Fruit fly (Drosophila melanogaster) whole organism, embryonic: ENCODE results near the gene Pat1.

Experiments used
- ATbp ChIP-seq: fragments of 200-800 bp; sonication (Bioruptor generic); optimal IDR thresholded peaks from 2 replicates; lab custom pipeline; 2017; ENCODE audit warnings: missing biosample characterization, mild to moderate bottlenecking, missing genetic modification characterization, missing genetic modification reagents
- Abd-B ChIP-seq: fragments of 200-800 bp; sonication (Bioruptor generic); optimal IDR thresholded peaks from 2 replicates; lab custom pipeline; 2018; ENCODE audit warnings: missing biosample characterization, mild to moderate bottlenecking, missing genetic modification characterization, moderate library complexity
- Blimp-1 ChIP-seq: fragments of 200-800 bp; sonication (Bioruptor generic); optimal IDR thresholded peaks from 3 replicates; lab custom pipeline; 2018; ENCODE audit warnings: missing biosample characterization, missing genetic modification characterization, mild to moderate bottlenecking, moderate library complexity, missing genetic modification reagents
- C15 ChIP-seq: fragments of 200-800 bp; sonication (Bioruptor generic); IDR thresholded peaks from 3 replicates; pipeline ENCODE4 v1.3.6; 2022; ENCODE audit warnings: missing biosample characterization, missing genetic modification characterization
- CG10431 ChIP-seq: fragments of 200-800 bp; sonication (Bioruptor generic); optimal IDR thresholded peaks from 3 replicates; lab custom pipeline; 2018; ENCODE audit warnings: missing biosample characterization, mild to moderate bottlenecking, missing genetic modification characterization
- CG11504 ChIP-seq: fragments of 200-800 bp; sonication (Bioruptor generic); optimal IDR thresholded peaks from 3 replicates; lab custom pipeline; 2019; ENCODE audit warnings: missing biosample characterization, mild to moderate bottlenecking, missing genetic modification characterization, moderate library complexity
- CG11723 ChIP-seq: fragments of 200-800 bp; sonication (Bioruptor generic); optimal IDR thresholded peaks from 2 replicates; lab custom pipeline; 2017; ENCODE audit warnings: missing biosample characterization, mild to moderate bottlenecking, missing genetic modification characterization
- CG12155 ChIP-seq: fragments of 200-800 bp; sonication (Bioruptor generic); optimal IDR thresholded peaks from 3 replicates; lab custom pipeline; 2016; ENCODE audit warnings: missing biosample characterization, missing genetic modification characterization
- CG12769 ChIP-seq: fragments of 200-800 bp; sonication (Bioruptor generic); optimal IDR thresholded peaks from 2 replicates; lab custom pipeline; 2019; ENCODE audit warnings: missing biosample characterization, mild to moderate bottlenecking, missing genetic modification characterization, moderate library complexity
- CG13894 ChIP-seq: fragments of 200-800 bp; sonication (Bioruptor generic); optimal IDR thresholded peaks from 3 replicates; lab custom pipeline; 2018; ENCODE audit warnings: missing biosample characterization, mild to moderate bottlenecking, missing genetic modification characterization, moderate library complexity
- CG14014 ChIP-seq: fragments of 200-800 bp; sonication (Bioruptor generic); IDR thresholded peaks from 2 replicates; pipeline ENCODE4 v1.3.6; 2022; ENCODE audit warnings: missing biosample characterization, missing genetic modification characterization
- CG1602 ChIP-seq: fragments of 200-800 bp; sonication (Bioruptor generic); optimal IDR thresholded peaks from 3 replicates; lab custom pipeline; 2016; ENCODE audit warnings: missing biosample characterization, missing genetic modification characterization
- CG2202 ChIP-seq: fragments of 200-800 bp; sonication (Bioruptor generic); optimal IDR thresholded peaks from 2 replicates; lab custom pipeline; 2018; ENCODE audit warnings: missing biosample characterization, mild to moderate bottlenecking, missing genetic modification characterization
- CG30020 ChIP-seq: fragments of 200-800 bp; optimal IDR thresholded peaks from 2 replicates; lab custom pipeline; 2019; ENCODE audit warnings: missing biosample characterization, mild to moderate bottlenecking, missing genetic modification characterization, moderate library complexity
- CG4404 ChIP-seq: fragments of 200-800 bp; sonication (Bioruptor generic); IDR thresholded peaks from 2 replicates; pipeline ENCODE4 v1.3.6; 2022; ENCODE audit warnings: missing biosample characterization, missing genetic modification characterization
- CG6175 ChIP-seq: fragments of 200-800 bp; sonication (Bioruptor generic); IDR thresholded peaks from 3 replicates; pipeline ENCODE4 v1.3.6; 2022; ENCODE audit warnings: missing biosample characterization, missing genetic modification characterization
- CG7357 ChIP-seq: fragments of 200-800 bp; sonication (Bioruptor generic); IDR thresholded peaks from 3 replicates; pipeline ENCODE4 v1.3.6; 2022; ENCODE audit warnings: missing biosample characterization, missing genetic modification characterization
- CG9437 ChIP-seq: fragments of 200-800 bp; sonication (Bioruptor generic); optimal IDR thresholded peaks from 2 replicates; lab custom pipeline; 2018; ENCODE audit warnings: missing biosample characterization, mild to moderate bottlenecking, missing genetic modification characterization
- Dip2 ChIP-seq: fragments of 200-800 bp; sonication (Bioruptor generic); IDR thresholded peaks from 2 replicates; pipeline ENCODE4 v1.3.6; 2022; ENCODE audit warnings: missing biosample characterization, missing genetic modification characterization
- Hmr ChIP-seq: fragments of 200-800 bp; sonication (Bioruptor generic); optimal IDR thresholded peaks from 3 replicates; lab custom pipeline; 2017; ENCODE audit warnings: mild to moderate bottlenecking, missing biosample characterization, missing genetic modification reagents, missing genetic modification characterization
- Med ChIP-seq: fragments of 200-800 bp; sonication (Bioruptor generic); peaks from one replicate; lab custom pipeline; 2016; ENCODE audit warnings: missing biosample characterization, missing genetic modification characterization, mild to moderate bottlenecking, inconsistent platforms, moderate library complexity
- NFAT ChIP-seq: fragments of 200-800 bp; sonication (Bioruptor generic); IDR thresholded peaks from 2 replicates; pipeline ENCODE4 v1.3.6; 2022; ENCODE audit warnings: missing biosample characterization, missing genetic modification characterization
- Nf-YB ChIP-seq: fragments of 200-800 bp; sonication (Bioruptor generic); optimal IDR thresholded peaks from 3 replicates; lab custom pipeline; 2019; ENCODE audit warnings: missing biosample characterization, mild to moderate bottlenecking, missing genetic modification characterization, moderate library complexity
- Side ChIP-seq: fragments of 200-800 bp; sonication (Bioruptor generic); optimal IDR thresholded peaks from 2 replicates; lab custom pipeline; 2016; ENCODE audit warnings: missing biosample characterization, missing genetic modification characterization
- Ssrp ChIP-seq: fragments of 200-800 bp; sonication (Bioruptor generic); optimal IDR thresholded peaks from 2 replicates; lab custom pipeline; 2018; ENCODE audit warnings: missing biosample characterization, mild to moderate bottlenecking, missing genetic modification characterization, moderate library complexity
- chn ChIP-seq: fragments of 200-800 bp; sonication (Bioruptor generic); optimal IDR thresholded peaks from 2 replicates; lab custom pipeline; 2016; ENCODE audit warnings: missing biosample characterization, missing genetic modification characterization
- ems ChIP-seq: fragments of 200-800 bp; sonication (Bioruptor generic); optimal IDR thresholded peaks from 3 replicates; lab custom pipeline; 2016; ENCODE audit warnings: missing biosample characterization, missing genetic modification characterization
- eve ChIP-seq, 2 experiments: fragments of >200 bp; optimal IDR thresholded peaks; 2 replicates each; lab custom pipeline; 2017; ENCODE audit warnings: missing biosample characterization in 2 of 2, missing genetic modification characterization in 2 of 2
- fu2 ChIP-seq: fragments of 200-800 bp; sonication (Bioruptor generic); optimal IDR thresholded peaks from 2 replicates; lab custom pipeline; 2016; ENCODE audit warnings: missing biosample characterization, missing genetic modification characterization
- grn ChIP-seq: fragments of 200-800 bp; sonication (Bioruptor generic); optimal IDR thresholded peaks from 3 replicates; lab custom pipeline; 2017; ENCODE audit warnings: missing biosample characterization, missing genetic modification characterization
- gro ChIP-seq: fragments of 200-800 bp; sonication (Bioruptor generic); optimal IDR thresholded peaks from 2 replicates; lab custom pipeline; 2016; ENCODE audit warnings: missing biosample characterization, missing genetic modification characterization
- her ChIP-seq: fragments of 200-800 bp; sonication (Bioruptor generic); optimal IDR thresholded peaks from 2 replicates; lab custom pipeline; 2016; ENCODE audit warnings: missing biosample characterization, missing genetic modification characterization
- kay ChIP-seq: fragments of 200-800 bp; sonication (Bioruptor generic); optimal IDR thresholded peaks from 2 replicates; lab custom pipeline; 2016; ENCODE audit warnings: missing biosample characterization, missing genetic modification characterization
- ken ChIP-seq: fragments of 200-800 bp; sonication (Bioruptor generic); IDR thresholded peaks from 3 replicates; pipeline ENCODE4 v1.3.6; 2022; ENCODE audit warnings: missing biosample characterization, missing genetic modification characterization
- klu ChIP-seq: fragments of 200-800 bp; sonication (Bioruptor generic); IDR thresholded peaks from 2 replicates; pipeline ENCODE4 v1.3.6; 2022; ENCODE audit warnings: missing biosample characterization, missing genetic modification characterization
- kni ChIP-seq: fragments of 200-800 bp; sonication (Bioruptor generic); optimal IDR thresholded peaks from 3 replicates; lab custom pipeline; 2017; ENCODE audit warnings: mild to moderate bottlenecking, missing biosample characterization, missing genetic modification reagents, missing genetic modification characterization
- lab ChIP-seq: fragments of 200-800 bp; sonication (Bioruptor generic); optimal IDR thresholded peaks from 3 replicates; lab custom pipeline; 2017; ENCODE audit warnings: missing biosample characterization, missing genetic modification characterization, mild to moderate bottlenecking, moderate library complexity, missing genetic modification reagents
- mld ChIP-seq: fragments of 200-800 bp; sonication (Bioruptor generic); IDR thresholded peaks from 3 replicates; pipeline ENCODE4 v1.3.6; 2022; ENCODE audit warnings: missing biosample characterization, missing genetic modification characterization; ENCODE audit not compliant: partially characterized antibody
- peb ChIP-seq: fragments of 200-800 bp; sonication (Bioruptor generic); IDR thresholded peaks from 2 replicates; pipeline ENCODE4 v1.3.6; 2022; ENCODE audit warnings: missing biosample characterization, missing genetic modification characterization
- phol ChIP-seq: fragments of 200-800 bp; sonication (Bioruptor generic); optimal IDR thresholded peaks from 3 replicates; lab custom pipeline; 2018; ENCODE audit warnings: missing biosample characterization, mild to moderate bottlenecking, missing genetic modification characterization, moderate library complexity
- repo ChIP-seq: fragments of 200-800 bp; sonication (Bioruptor generic); optimal IDR thresholded peaks from 2 replicates; lab custom pipeline; 2016; ENCODE audit warnings: missing biosample characterization, missing genetic modification characterization
- sc ChIP-seq, 3 experiments: fragments of >200 bp in 2 of 3; fragments of 200-800 bp in 1 of 3; sonication (Bioruptor generic) in 1 of 3; optimal IDR thresholded peaks; 2 replicates in 2 of 3; 3 replicates in 1 of 3; lab custom pipeline; 2017; ENCODE audit warnings: mild to moderate bottlenecking in 1 of 3, missing biosample characterization in 1 of 3, missing genetic modification characterization in 1 of 3, missing genetic modification reagents in 1 of 3
- slp2 ChIP-seq: fragments of 200-800 bp; sonication (Bioruptor generic); optimal IDR thresholded peaks from 2 replicates; lab custom pipeline; 2016; ENCODE audit warnings: missing biosample characterization, missing genetic modification characterization
- sna ChIP-seq: fragments of 200-800 bp; sonication (Bioruptor generic); IDR thresholded peaks from 2 replicates; pipeline ENCODE4 v1.3.6; 2022; ENCODE audit warnings: missing biosample characterization, missing genetic modification characterization; ENCODE audit not compliant: partially characterized antibody
- tgo ChIP-seq: fragments of 200-800 bp; sonication (Bioruptor generic); IDR thresholded peaks from 3 replicates; pipeline ENCODE4 v1.3.6; 2022; ENCODE audit warnings: missing biosample characterization, missing genetic modification characterization
- vvl ChIP-seq: fragments of 200-800 bp; sonication (Bioruptor generic); IDR thresholded peaks from 2 replicates; pipeline ENCODE4 v1.3.6; 2022; ENCODE audit warnings: missing biosample characterization, missing genetic modification characterization

Gene Pat1

dm6 chrX:6604706-6605105, 14.1 kb downstream of the Pat1 start (continued):
- no peak for TF ChIP-seq mld (GFP tag; lab: Robert Waterston, UW)
- no peak for TF ChIP-seq kay (GFP tag; lab: Kevin White, UChicago)

- no peak for TF ChIP-seq CG10431 (GFP tag; lab: Kevin White, UChicago)
- peak; percentile 65 for TF ChIP-seq CG13894
- no peak for TF ChIP-seq her (GFP tag; lab: Kevin White, UChicago)
- peak; percentile 76 for TF ChIP-seq Med (GFP tag; lab: Kevin White, UChicago)
Observed at dm6 chrX:6611831-6612230, 21.3 kb downstream of the Pat1 start.

dm6 chrX:6612509-6612908, 21.9 kb downstream of the Pat1 start:
- TF ChIP-seq CG4404 (no peak), Nf-YB (GFP tag; lab: Kevin White, UChicago) (peak; percentile 33), kni (peak; percentile 7), sc (optimal IDR thresholded peaks at IDR 0.05; lab: Kevin White, UChicago) (no peak), sc (GFP tag; optimal IDR thresholded peaks at IDR 0.05; lab: Kevin White, UChicago) (no peak), grn (GFP tag; lab: Kevin White, UChicago) (peak; percentile 84), CG11723 (GFP tag; lab: Kevin White, UChicago) (no peak)

- TF ChIP-seq repo (GFP tag; lab: Kevin White, UChicago) (no peak), CG7357 (GFP tag; lab: Robert Waterston, UW) (no peak), lab (GFP tag; lab: Kevin White, UChicago) (peak; percentile 53), Side (GFP tag; lab: Kevin White, UChicago) (no peak), NFAT (GFP tag; lab: Robert Waterston, UW) (no peak), klu (GFP tag; lab: Robert Waterston, UW) (no peak), ATbp (GFP tag; lab: Kevin White, UChicago) (no peak), CG11504 (tag; lab: Kevin White, UChicago) (no peak), Abd-B (no peak), CG9437 (no peak), phol (no peak), ems (GFP tag; lab: Kevin White, UChicago) (no peak), CG14014 (GFP tag; lab: Robert Waterston, UW) (no peak), slp2 (GFP tag; lab: Kevin White, UChicago) (no peak), vvl (no peak), C15 (no peak), CG1602 (GFP tag; lab: Kevin White, UChicago) (no peak), eve (GFP tag; optimal IDR thresholded peaks at IDR 0.05; lab: Kevin White, UChicago) (peak in 1 of 2 experiments; percentile 23), fu2 (GFP tag; lab: Kevin White, UChicago) (no peak), Hmr (GFP tag; lab: Kevin White, UChicago) (peak; percentile 7), CG4404 (no peak), gro (GFP tag; lab: Kevin White, UChicago) (no peak), CG13894 (peak; percentile 47), Dip2 (GFP tag; lab: Robert Waterston, UW) (no peak), tgo (GFP tag; lab: Robert Waterston, UW) (no peak), sna (GFP tag; lab: Robert Waterston, UW) (no peak), chn (GFP tag; lab: Kevin White, UChicago) (no peak), CG6175 (no peak), ken (GFP tag; lab: Robert Waterston, UW) (no peak), CG12769 (no peak), CG12155 (GFP tag; lab: Kevin White, UChicago) (no peak), CG30020 (tag; lab: Kevin White, UChicago) (no peak), Ssrp (tag; lab: Kevin White, UChicago) (no peak), CG2202 (no peak), Blimp-1 (GFP tag; lab: Kevin White, UChicago) (no peak), peb (no peak)
Observed at dm6 chrX:6613581-6613980, 23.0 kb downstream of the Pat1 start.
